Fruit fly (Drosophila melanogaster) whole organism, embryonic: ENCODE results near the gene phol.

Source experiments
- Aef1 ChIP-seq: fragments of 200-800 bp; sonication (Bioruptor generic); IDR thresholded peaks from 3 replicates; pipeline ENCODE4 v1.3.6; 2022; ENCODE audit warnings: missing biosample characterization, missing genetic modification characterization
- Atf3 ChIP-seq: fragments of 200-800 bp; sonication (Bioruptor generic); optimal IDR thresholded peaks from 3 replicates; lab custom pipeline; 2016; ENCODE audit warnings: missing biosample characterization, missing genetic modification characterization
- Awh ChIP-seq: fragments of 200-800 bp; sonication (Bioruptor generic); IDR thresholded peaks from 2 replicates; pipeline ENCODE4, ENCODE4 v1.3.6; 2022; ENCODE audit warnings: missing biosample characterization, missing genetic modification characterization
- B-H2 ChIP-seq: fragments of 200-800 bp; sonication (Bioruptor generic); optimal IDR thresholded peaks from 2 replicates; lab custom pipeline; 2018; ENCODE audit warnings: missing biosample characterization, mild to moderate bottlenecking, missing genetic modification characterization
- Bgb ChIP-seq: fragments of 200-800 bp; sonication (Bioruptor generic); IDR thresholded peaks from 2 replicates; pipeline ENCODE4 v1.3.6; 2022; ENCODE audit warnings: missing biosample characterization, missing genetic modification characterization; ENCODE audit not compliant: partially characterized antibody
- CG10321 ChIP-seq: fragments of 200-800 bp; sonication (Bioruptor generic); IDR thresholded peaks from 2 replicates; pipeline ENCODE4 v1.3.6; 2022; ENCODE audit warnings: missing biosample characterization, missing genetic modification characterization
- CG11723 ChIP-seq: fragments of 200-800 bp; sonication (Bioruptor generic); optimal IDR thresholded peaks from 2 replicates; lab custom pipeline; 2017; ENCODE audit warnings: missing biosample characterization, mild to moderate bottlenecking, missing genetic modification characterization
- CG12219 ChIP-seq: fragments of 200-800 bp; sonication (Bioruptor generic); optimal IDR thresholded peaks from 3 replicates; lab custom pipeline; 2018; ENCODE audit warnings: missing biosample characterization, mild to moderate bottlenecking, missing genetic modification characterization
- CG12299 ChIP-seq: fragments of 200-800 bp; sonication (Bioruptor generic); optimal IDR thresholded peaks from 2 replicates; lab custom pipeline; 2018; ENCODE audit warnings: missing biosample characterization, mild to moderate bottlenecking, missing genetic modification characterization
- CG13624 ChIP-seq: fragments of 200-800 bp; sonication (Bioruptor generic); optimal IDR thresholded peaks from 2 replicates; lab custom pipeline; 2016; ENCODE audit warnings: missing biosample characterization, missing genetic modification characterization
- CG14050 ChIP-seq: fragments of 200-800 bp; sonication (Bioruptor generic); IDR thresholded peaks from 3 replicates; pipeline ENCODE4 v1.3.6; 2022; ENCODE audit warnings: missing biosample characterization, missing genetic modification characterization
- CG17568 ChIP-seq: fragments of 200-800 bp; sonication (Bioruptor generic); optimal IDR thresholded peaks from 2 replicates; lab custom pipeline; 2018; ENCODE audit warnings: missing biosample characterization, mild to moderate bottlenecking, missing genetic modification characterization, moderate library complexity
- CG17802 ChIP-seq: fragments of 200-800 bp; sonication (Bioruptor generic); optimal IDR thresholded peaks from 2 replicates; lab custom pipeline; 2018; ENCODE audit warnings: missing biosample characterization, mild to moderate bottlenecking, missing genetic modification characterization, moderate library complexity
- CG18476 ChIP-seq: fragments of 200-800 bp; sonication (Bioruptor generic); optimal IDR thresholded peaks from 2 replicates; lab custom pipeline; 2016; ENCODE audit warnings: missing biosample characterization, mild to moderate bottlenecking, missing genetic modification characterization
- CG31224 ChIP-seq: fragments of 200-800 bp; sonication (Bioruptor generic); IDR thresholded peaks from 2 replicates; pipeline ENCODE4 v1.3.6; 2022; ENCODE audit warnings: missing biosample characterization, missing genetic modification characterization
- CG32532 ChIP-seq: fragments of 200-800 bp; sonication (Bioruptor generic); IDR thresholded peaks from 2 replicates; pipeline ENCODE4 v1.3.6; 2022; ENCODE audit warnings: missing biosample characterization, missing genetic modification characterization
- CG3281 ChIP-seq: fragments of 200-800 bp; sonication (Bioruptor generic); optimal IDR thresholded peaks from 3 replicates; lab custom pipeline; 2017; ENCODE audit warnings: missing biosample characterization, mild to moderate bottlenecking, missing genetic modification characterization
- CG33213 ChIP-seq: fragments of 200-800 bp; sonication (Bioruptor generic); optimal IDR thresholded peaks from 3 replicates; lab custom pipeline; 2016; ENCODE audit warnings: missing biosample characterization, missing genetic modification characterization
- CG7556 ChIP-seq: fragments of 200-800 bp; sonication (Bioruptor generic); optimal IDR thresholded peaks from 2 replicates; lab custom pipeline; 2017; ENCODE audit warnings: missing biosample characterization, mild to moderate bottlenecking, missing genetic modification characterization
- CG7928 ChIP-seq: fragments of 200-800 bp; sonication (Bioruptor generic); optimal IDR thresholded peaks from 2 replicates; lab custom pipeline; 2017; ENCODE audit warnings: missing biosample characterization, mild to moderate bottlenecking, missing genetic modification characterization
- CG7963 ChIP-seq: fragments of 200-800 bp; sonication (Bioruptor generic); IDR thresholded peaks from 3 replicates; pipeline ENCODE4 v1.3.6; 2022; ENCODE audit warnings: missing biosample characterization, missing genetic modification characterization; ENCODE audit not compliant: partially characterized antibody
- Camta ChIP-seq: fragments of 200-800 bp; sonication (Bioruptor generic); optimal IDR thresholded peaks from 2 replicates; lab custom pipeline; 2016; ENCODE audit warnings: missing biosample characterization, missing genetic modification characterization
- Dfd ChIP-seq, 2 experiments: fragments of >200 bp; optimal IDR thresholded peaks; 2 replicates each; lab custom pipeline; 2017; ENCODE audit warnings: missing biosample characterization in 2 of 2, missing genetic modification characterization in 2 of 2
- Doc2 ChIP-seq: fragments of 200-800 bp; sonication (Bioruptor generic); IDR thresholded peaks from 2 replicates; pipeline ENCODE4 v1.3.6; 2022; ENCODE audit warnings: missing biosample characterization, missing genetic modification characterization
- Gsc ChIP-seq: fragments of 200-800 bp; sonication (Bioruptor generic); IDR thresholded peaks from 2 replicates; pipeline ENCODE4 v1.3.6; 2022; ENCODE audit warnings: missing biosample characterization, missing genetic modification characterization
- Gug ChIP-seq: fragments of 200-800 bp; sonication (Bioruptor generic); IDR thresholded peaks from 4 replicates; pipeline ENCODE4 v1.3.6; 2022; ENCODE audit warnings: missing biosample characterization, missing genetic modification characterization
- HLH54F ChIP-seq: fragments of 200-800 bp; sonication (Bioruptor generic); optimal IDR thresholded peaks from 3 replicates; lab custom pipeline; 2016; ENCODE audit warnings: missing biosample characterization, missing genetic modification characterization
- Lpt ChIP-seq: fragments of >200 bp; optimal IDR thresholded peaks from 2 replicates; lab custom pipeline; 2018; ENCODE audit warnings: missing biosample characterization, missing genetic modification characterization
- Mad ChIP-seq: fragments of 200-800 bp; sonication (Bioruptor generic); optimal IDR thresholded peaks from 2 replicates; lab custom pipeline; 2016; ENCODE audit warnings: missing biosample characterization, missing genetic modification characterization
- NFAT ChIP-seq: fragments of 200-800 bp; sonication (Bioruptor generic); IDR thresholded peaks from 2 replicates; pipeline ENCODE4 v1.3.6; 2022; ENCODE audit warnings: missing biosample characterization, missing genetic modification characterization
- Nf-YC ChIP-seq: fragments of 200-800 bp; optimal IDR thresholded peaks from 3 replicates; lab custom pipeline; 2019; ENCODE audit warnings: missing biosample characterization, mild to moderate bottlenecking, missing genetic modification characterization, moderate library complexity
- NfI ChIP-seq: fragments of 200-800 bp; sonication (Bioruptor generic); optimal IDR thresholded peaks from 3 replicates; lab custom pipeline; 2018; ENCODE audit warnings: missing biosample characterization, mild to moderate bottlenecking, missing genetic modification characterization, moderate library complexity
- Poxn ChIP-seq: fragments of 200-800 bp; sonication (Bioruptor generic); IDR thresholded peaks from 2 replicates; pipeline ENCODE4 v1.3.6; 2022; ENCODE audit warnings: missing biosample characterization, missing genetic modification characterization
- Side ChIP-seq: fragments of 200-800 bp; sonication (Bioruptor generic); optimal IDR thresholded peaks from 2 replicates; lab custom pipeline; 2016; ENCODE audit warnings: missing biosample characterization, missing genetic modification characterization
- Spps ChIP-seq: fragments of 200-800 bp; sonication (Bioruptor generic); optimal IDR thresholded peaks from 2 replicates; lab custom pipeline; 2018; ENCODE audit warnings: missing biosample characterization, mild to moderate bottlenecking, missing genetic modification characterization
- TFAM ChIP-seq: fragments of 200-800 bp; sonication (Bioruptor generic); optimal IDR thresholded peaks from 2 replicates; lab custom pipeline; 2017; ENCODE audit warnings: missing biosample characterization, missing genetic modification characterization, inconsistent platforms
- aop ChIP-seq: fragments of 200-800 bp; sonication (Bioruptor generic); IDR thresholded peaks from 2 replicates; pipeline ENCODE4 v1.3.6; 2022; ENCODE audit warnings: missing biosample characterization, missing genetic modification characterization
- ato ChIP-seq: fragments of 200-800 bp; sonication (Bioruptor generic); IDR thresholded peaks from 2 replicates; pipeline ENCODE4 v1.3.6; 2022; ENCODE audit warnings: missing biosample characterization, missing genetic modification characterization; ENCODE audit not compliant: partially characterized antibody
- bowl ChIP-seq: fragments of 200-800 bp; sonication (Bioruptor generic); IDR thresholded peaks from 2 replicates; pipeline ENCODE4 v1.3.6; 2022; ENCODE audit warnings: missing biosample characterization, missing genetic modification characterization
- dmrt11E ChIP-seq: fragments of 200-800 bp; sonication (Bioruptor generic); optimal IDR thresholded peaks from 3 replicates; lab custom pipeline; 2018; ENCODE audit warnings: missing biosample characterization, mild to moderate bottlenecking, missing genetic modification characterization, moderate library complexity
- fd102C ChIP-seq: fragments of 200-800 bp; sonication (Bioruptor generic); optimal IDR thresholded peaks from 2 replicates; lab custom pipeline; 2018; ENCODE audit warnings: missing biosample characterization, mild to moderate bottlenecking, missing genetic modification characterization, moderate library complexity
- fd96Cb ChIP-seq: fragments of 200-800 bp; sonication (Bioruptor generic); optimal IDR thresholded peaks from 2 replicates; lab custom pipeline; 2018; ENCODE audit warnings: missing biosample characterization, mild to moderate bottlenecking, missing genetic modification characterization, moderate library complexity
- lmd ChIP-seq: fragments of 200-800 bp; sonication (Bioruptor generic); IDR thresholded peaks from 2 replicates; pipeline ENCODE4 v1.3.6; 2022; ENCODE audit warnings: missing biosample characterization, missing genetic modification characterization
- seq ChIP-seq: fragments of 200-800 bp; sonication (Bioruptor generic); IDR thresholded peaks from 2 replicates; pipeline ENCODE4 v1.3.6; 2022; ENCODE audit warnings: missing biosample characterization, missing genetic modification characterization
- slbo ChIP-seq: fragments of 200-800 bp; sonication (Bioruptor generic); IDR thresholded peaks from 2 replicates; pipeline ENCODE4 v1.3.6; 2022; ENCODE audit warnings: missing biosample characterization, missing genetic modification characterization
- tgo ChIP-seq: fragments of 200-800 bp; sonication (Bioruptor generic); IDR thresholded peaks from 3 replicates; pipeline ENCODE4 v1.3.6; 2022; ENCODE audit warnings: missing biosample characterization, missing genetic modification characterization
- tin ChIP-seq: fragments of 200-800 bp; sonication (Bioruptor generic); optimal IDR thresholded peaks from 3 replicates; lab custom pipeline; 2016; ENCODE audit warnings: missing biosample characterization, missing genetic modification characterization
- tio ChIP-seq: fragments of 200-800 bp; sonication (Bioruptor generic); optimal IDR thresholded peaks from 2 replicates; lab custom pipeline; 2017; ENCODE audit warnings: missing biosample characterization, missing genetic modification characterization, inconsistent platforms
- usp ChIP-seq: fragments of >200 bp; optimal IDR thresholded peaks from 2 replicates; lab custom pipeline; 2017; ENCODE audit warnings: missing biosample characterization, missing genetic modification characterization
- zen ChIP-seq: fragments of 200-800 bp; sonication (Bioruptor generic); optimal IDR thresholded peaks from 3 replicates; lab custom pipeline; 2018; ENCODE audit warnings: missing biosample characterization, mild to moderate bottlenecking, missing genetic modification characterization, moderate library complexity
- zfh1 ChIP-seq: fragments of 200-800 bp; sonication (Bioruptor generic); IDR thresholded peaks from 3 replicates; pipeline ENCODE4 v1.3.6; 2022; ENCODE audit warnings: missing biosample characterization, missing genetic modification characterization

The phol gene

dm6 chr3L:9462247-9462769, 6.2 kb upstream of the phol start (continued):
- no peak for TF ChIP-seq Gsc (GFP tag; lab: Robert Waterston, UW)
- peak; percentile 81 for TF ChIP-seq Nf-YC
- TF ChIP-seq usp (GFP tag; lab: Kevin White, UChicago) = no peak
- peak; percentile 55 for TF ChIP-seq HLH54F (GFP tag; lab: Kevin White, UChicago)
- TF ChIP-seq TFAM (GFP tag; lab: Kevin White, UChicago) = peak; percentile 50
- no peak for TF ChIP-seq Dfd (GFP tag; optimal IDR thresholded peaks at IDR 0.05; lab: Kevin White, UChicago)
- TF ChIP-seq seq (GFP tag; lab: Robert Waterston, UW) = peak; percentile 82
- TF ChIP-seq slbo (GFP tag; lab: Robert Waterston, UW) = peak; percentile 70
- peak; percentile 81 for TF ChIP-seq NfI (GFP tag; lab: Kevin White, UChicago)
- peak; percentile 54; the same call in 1 of the 3 replicates for TF ChIP-seq CG14050 (GFP tag; lab: Robert Waterston, UW)
- peak; percentile 72 for TF ChIP-seq tgo (GFP tag; lab: Robert Waterston, UW)
- TF ChIP-seq tin (GFP tag; lab: Kevin White, UChicago) = peak; percentile 86
- peak; percentile 9; the same call in 1 of the 2 replicates for TF ChIP-seq NFAT (GFP tag; lab: Robert Waterston, UW)
- peak; percentile 89 for TF ChIP-seq CG12219 (GFP tag; lab: Kevin White, UChicago)
- TF ChIP-seq CG13624 = peak; percentile 63
- TF ChIP-seq bowl (GFP tag; lab: Robert Waterston, UW) = no peak
- TF ChIP-seq Camta = peak; percentile 75
- TF ChIP-seq CG17802 = peak; percentile 42
- TF ChIP-seq CG17568 (GFP tag; lab: Kevin White, UChicago) = peak; percentile 83
- TF ChIP-seq CG31224 = 0 out of 2 replicates have a peak, but pooled peaks have one; percentile 35
- peak; percentile 89 for TF ChIP-seq CG3281 (GFP tag; lab: Kevin White, UChicago)
- TF ChIP-seq tio = peak; percentile 72
- peak; percentile 78 for TF ChIP-seq Side
- no peak for TF ChIP-seq ato (GFP tag; lab: Robert Waterston, UW)
- TF ChIP-seq fd96Cb (tag; lab: Kevin White, UChicago) = peak; percentile 90
- TF ChIP-seq B-H2 (GFP tag; lab: Kevin White, UChicago) = peak; percentile 57
- peak; percentile 36; the same call in 1 of the 2 replicates for TF ChIP-seq Bgb (GFP tag; lab: Robert Waterston, UW)
- TF ChIP-seq fd102C (GFP tag; lab: Kevin White, UChicago) = peak; percentile 37
- TF ChIP-seq lmd = peak; percentile 72
- TF ChIP-seq Gug (GFP tag; lab: Robert Waterston, UW) = no peak
- peak; percentile 49 for TF ChIP-seq CG33213
- peak; percentile 81 for TF ChIP-seq CG11723
- peak; percentile 70 for TF ChIP-seq zen (tag; lab: Kevin White, UChicago)
- TF ChIP-seq Doc2 = no peak
- no peak for TF ChIP-seq Lpt
- TF ChIP-seq CG7963 = no peak
- peak; percentile 25 for TF ChIP-seq CG7928 (GFP tag; lab: Kevin White, UChicago)
- peak; percentile 10; the same call in 1 of the 2 replicates for TF ChIP-seq CG10321 (GFP tag; lab: Robert Waterston, UW)
- peak; percentile 31; the same call in 1 of the 2 replicates for TF ChIP-seq Awh
- TF ChIP-seq Atf3 (GFP tag; lab: Kevin White, UChicago) = peak; percentile 19
- peak; percentile 73; the same call in 1 of the 2 replicates for TF ChIP-seq CG32532
- peak; percentile 78 for TF ChIP-seq zfh1 (GFP tag; lab: Robert Waterston, UW)
- TF ChIP-seq Mad (GFP tag; lab: Kevin White, UChicago) = peak; percentile 76
- TF ChIP-seq CG12299 = peak; percentile 92
- no peak for TF ChIP-seq aop (GFP tag; lab: Robert Waterston, UW)
- no peak; the same call in 1 of the 3 replicates for TF ChIP-seq Aef1
- peak; percentile 94 for TF ChIP-seq dmrt11E (tag; lab: Kevin White, UChicago)
- TF ChIP-seq CG18476 (GFP tag; lab: Kevin White, UChicago) = peak; percentile 91
- no peak for TF ChIP-seq Poxn (GFP tag; lab: Robert Waterston, UW)
- peak; percentile 91 for TF ChIP-seq Spps (tag; lab: Kevin White, UChicago)
- peak; percentile 96 for TF ChIP-seq CG7556
